Fruit fly (Drosophila melanogaster): ENCODE measurements around the gene dmGlut.
"Not testable (repeated sequence)": the region's sequence is repeated elsewhere in the genome, so short reads cannot be mapped to it uniquely, and the experiment has no call there.

Gene dmGlut

dm6 chr2L:11990458-11991065 lies 36.7 kb upstream of the dmGlut start, which contains the start of gene escl:
Gene escl, plus strand, starts transcription at chr2L:11990927.
- TF ChIP-seq CG5204 (GFP tag; optimal IDR thresholded peaks at IDR 0.05) (no peak), CG11617 (GFP tag; optimal IDR thresholded peaks at IDR 0.05) (peak; percentile 3), CG14711 (tag; optimal IDR thresholded peaks at IDR 0.05) (peak; percentile 89), pad (GFP tag; optimal IDR thresholded peaks at IDR 0.05) (no peak), toe (GFP tag; optimal IDR thresholded peaks at IDR 0.05) (no peak), CG7101 (tag; optimal IDR thresholded peaks at IDR 0.05) (no peak)

DNA sequence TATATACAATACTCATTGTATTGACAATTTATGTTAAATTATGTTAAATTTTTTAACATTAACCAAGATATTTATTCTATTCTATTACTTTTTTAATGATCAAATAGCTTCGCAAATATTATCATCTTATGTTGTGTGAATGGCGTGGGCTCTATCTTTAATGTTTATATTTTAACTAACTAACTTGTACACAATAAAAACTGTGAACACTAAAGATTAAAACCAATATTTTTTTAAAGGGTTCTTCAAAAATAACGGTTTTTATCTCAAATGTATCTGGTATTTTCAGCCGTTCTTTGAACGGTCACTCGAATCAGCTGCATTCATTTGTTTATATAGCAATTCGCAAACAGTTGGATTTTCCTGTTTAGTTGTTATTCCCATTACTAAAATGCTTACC lies 34.6 kb upstream of the dmGlut start, which contains the start of gene Ada1-2:
Gene Ada1-2 (plus strand): TSS at position 301 of the 400 bp plus-strand sequence.
- TF ChIP-seq CG7045, CG1620, CG12768 (GFP tag; optimal IDR thresholded peaks at IDR 0.05): not testable (repeated sequence)

DNA sequence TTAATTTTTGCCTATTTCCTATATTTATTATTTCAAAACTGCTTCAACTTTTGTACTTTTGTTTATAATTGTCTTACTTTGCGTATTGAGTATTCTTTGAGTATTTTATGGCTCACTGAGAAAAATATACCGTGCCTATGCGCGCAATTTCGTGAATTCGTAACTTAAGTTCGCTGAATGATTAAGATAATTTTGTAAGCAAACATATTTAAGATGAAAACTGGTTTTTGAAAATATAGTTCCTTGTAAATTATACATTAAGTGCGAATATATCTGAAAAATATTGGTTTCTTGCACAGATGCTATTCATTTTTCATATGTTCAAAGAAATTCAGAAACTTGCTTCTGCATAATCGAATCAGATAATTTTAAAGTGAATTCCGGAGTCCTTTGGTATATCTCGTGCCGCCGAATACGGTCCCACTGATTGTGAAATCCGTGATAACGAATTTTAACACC lies 31.9 kb upstream of the dmGlut start, which contains the start of the genes CG18789 and Qtzl:
Gene CG18789 (minus strand): TSS at position 101 of the 459 bp plus-strand sequence.
Gene Qtzl (plus strand): TSS at position 409 of the 459 bp plus-strand sequence.
- TF ChIP-seq Clk, tj, CG1620 (GFP tag; optimal IDR thresholded peaks at IDR 0.05): not testable (repeated sequence)

DNA sequence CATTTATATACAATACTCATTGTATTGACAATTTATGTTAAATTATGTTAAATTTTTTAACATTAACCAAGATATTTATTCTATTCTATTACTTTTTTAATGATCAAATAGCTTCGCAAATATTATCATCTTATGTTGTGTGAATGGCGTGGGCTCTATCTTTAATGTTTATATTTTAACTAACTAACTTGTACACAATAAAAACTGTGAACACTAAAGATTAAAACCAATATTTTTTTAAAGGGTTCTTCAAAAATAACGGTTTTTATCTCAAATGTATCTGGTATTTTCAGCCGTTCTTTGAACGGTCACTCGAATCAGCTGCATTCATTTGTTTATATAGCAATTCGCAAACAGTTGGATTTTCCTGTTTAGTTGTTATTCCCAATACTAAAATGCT lies 30.7 kb upstream of the dmGlut start, which contains the start of gene Ada1-1:
Gene Ada1-1 (plus strand): TSS at position 301 of the 400 bp plus-strand sequence.
- not testable (repeated sequence) for TF ChIP-seq CG12768, toe, CG1620 (GFP tag; optimal IDR thresholded peaks at IDR 0.05)

dm6 chr2L:11999240-11999704 lies 28.0 kb upstream of the dmGlut start, which contains the start of the genes CG18787 and Nfs1:
Gene CG18787, minus strand, starts transcription at chr2L:11999340.
Gene Nfs1, plus strand, starts transcription at chr2L:11999654.
- not testable (repeated sequence) for TF ChIP-seq bab1, CG7045, tj (GFP tag; optimal IDR thresholded peaks at IDR 0.05)

DNA sequence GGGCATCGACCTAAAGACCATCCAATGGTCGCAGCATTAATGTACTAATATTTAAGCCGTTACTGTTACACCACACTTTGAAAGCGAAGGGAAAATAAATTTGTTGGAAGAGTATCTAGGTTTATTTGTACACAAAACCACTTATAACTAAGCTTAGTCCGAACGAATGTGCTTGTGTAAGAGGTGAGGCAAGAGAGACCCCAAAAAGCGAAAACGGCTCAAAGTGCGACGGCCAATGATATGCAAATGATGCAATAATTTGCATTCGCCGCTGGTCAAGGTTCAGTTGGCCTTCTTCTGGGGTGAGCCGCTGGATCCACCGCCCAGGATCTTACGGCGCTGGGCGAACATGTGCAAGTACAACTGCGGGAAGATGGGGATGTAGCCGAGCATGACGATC lies 26.1 kb upstream of the dmGlut start:
- TF ChIP-seq tj (GFP tag; optimal IDR thresholded peaks at IDR 0.05) (peak; percentile 42), CG12768 (GFP tag; optimal IDR thresholded peaks at IDR 0.05) (peak; percentile 58), toe (GFP tag; optimal IDR thresholded peaks at IDR 0.05) (no peak)

DNA sequence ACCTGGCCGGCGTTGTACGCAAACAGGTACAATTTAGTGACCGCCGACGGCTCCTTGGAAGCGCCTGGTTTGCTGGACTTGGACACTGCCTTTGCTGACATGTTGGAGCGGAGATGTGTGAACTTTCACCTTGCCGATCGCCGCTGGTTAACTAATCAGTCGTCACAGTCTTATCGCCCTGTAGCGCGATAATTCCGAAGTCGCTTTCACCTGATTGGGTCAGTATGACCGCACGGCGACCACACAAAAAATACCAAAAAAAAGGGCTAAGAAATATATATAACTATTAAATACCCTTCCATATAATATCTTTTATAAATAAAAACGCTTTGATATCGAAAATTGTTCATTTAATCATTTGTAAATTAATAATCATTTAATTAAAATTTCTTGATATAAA lies 25.2 kb upstream of the dmGlut start, which contains the start of gene Hacd1:
Gene Hacd1 (minus strand): TSS at position 216 of the 400 bp plus-strand sequence.
- no peak for TF ChIP-seq Crg-1 (GFP tag; optimal IDR thresholded peaks at IDR 0.05)
- peak; percentile 41 for TF ChIP-seq CG7045 (GFP tag; optimal IDR thresholded peaks at IDR 0.05)
- TF ChIP-seq bab1 (GFP tag; optimal IDR thresholded peaks at IDR 0.05) = peak; percentile 38
- peak; percentile 70 for TF ChIP-seq CG12768 (GFP tag; optimal IDR thresholded peaks at IDR 0.05)
- TF ChIP-seq Mnt (GFP tag; optimal IDR thresholded peaks at IDR 0.05) = peak; percentile 5
- peak; percentile 17 for TF ChIP-seq CG33017 (tag; optimal IDR thresholded peaks at IDR 0.05)
- no peak for TF ChIP-seq kay (GFP tag; ENCODE audit: borderline replicate concordance)
- TF ChIP-seq cic (GFP tag; optimal IDR thresholded peaks at IDR 0.05) = peak; percentile 69

- TF ChIP-seq Clk (GFP tag; optimal IDR thresholded peaks at IDR 0.05) (peak; percentile 18), CG33017 (tag; optimal IDR thresholded peaks at IDR 0.05) (peak; percentile 29), Hr96 (GFP tag; optimal IDR thresholded peaks at IDR 0.05) (peak; percentile 55), CG7101 (tag; optimal IDR thresholded peaks at IDR 0.05) (peak; percentile 16), bab1 (GFP tag; optimal IDR thresholded peaks at IDR 0.05) (peak; percentile 48), CG12768 (GFP tag; optimal IDR thresholded peaks at IDR 0.05) (peak; percentile 96), CG14711 (tag; optimal IDR thresholded peaks at IDR 0.05) (no peak), CG7045 (GFP tag; optimal IDR thresholded peaks at IDR 0.05) (no peak), pad (GFP tag; optimal IDR thresholded peaks at IDR 0.05) (no peak), kay (GFP tag; ENCODE audit: borderline replicate concordance) (no peak), cnc (optimal IDR thresholded peaks at IDR 0.05) (no peak), CG5204 (GFP tag; optimal IDR thresholded peaks at IDR 0.05) (peak; percentile 22), CG11617 (GFP tag; optimal IDR thresholded peaks at IDR 0.05) (peak; percentile 47), Mnt (GFP tag; optimal IDR thresholded peaks at IDR 0.05) (peak; percentile 72), CG1620 (GFP tag; optimal IDR thresholded peaks at IDR 0.05) (no peak), Crg-1 (GFP tag; optimal IDR thresholded peaks at IDR 0.05) (no peak), ovo (GFP tag; optimal IDR thresholded peaks at IDR 0.05) (peak; percentile 62), cic (GFP tag; optimal IDR thresholded peaks at IDR 0.05) (peak; percentile 97), tj (GFP tag; optimal IDR thresholded peaks at IDR 0.05) (peak; percentile 76), toe (GFP tag; optimal IDR thresholded peaks at IDR 0.05) (peak; percentile 17)
Measured at dm6 chr2L:12002922-12003791, 24.1 kb upstream of the dmGlut start.
